Worm (Caenorhabditis elegans) whole organism, late embryonic: ENCODE results near the gene ZK355.3.

Experiments
- F13H6.1 ChIP-seq: sonication (generic microtip); optimal IDR thresholded peaks from 2 replicates; lab custom pipeline; 2016; ENCODE audit warnings: missing genetic modification characterization, missing compliant biosample characterization
- pha-4 ChIP-seq: fragments of 150-350 bp; optimal IDR thresholded peaks from 2 replicates; lab custom pipeline; 2018; ENCODE audit warnings: missing biosample characterization, missing genetic modification reagents, missing genetic modification characterization
- sdc-2 ChIP-seq: sonication (generic microtip); optimal IDR thresholded peaks from 2 replicates; lab custom pipeline; 2016; ENCODE audit warnings: missing genotype, missing genetic modification characterization, missing compliant biosample characterization

- TF ChIP-seq sdc-2 (no peak), pha-4 (tag; lab: Kevin White, UChicago) (no peak), F13H6.1 (tag; lab: Kevin White, UChicago) (no peak)
Observed at ce11 chrII:2939681-2940080, 12.2 kb upstream of the ZK355.3 start.
